Worm (Caenorhabditis elegans): Measurements from ENCODE around the gene F31D5.7.

The F31D5.7 gene

DNA sequence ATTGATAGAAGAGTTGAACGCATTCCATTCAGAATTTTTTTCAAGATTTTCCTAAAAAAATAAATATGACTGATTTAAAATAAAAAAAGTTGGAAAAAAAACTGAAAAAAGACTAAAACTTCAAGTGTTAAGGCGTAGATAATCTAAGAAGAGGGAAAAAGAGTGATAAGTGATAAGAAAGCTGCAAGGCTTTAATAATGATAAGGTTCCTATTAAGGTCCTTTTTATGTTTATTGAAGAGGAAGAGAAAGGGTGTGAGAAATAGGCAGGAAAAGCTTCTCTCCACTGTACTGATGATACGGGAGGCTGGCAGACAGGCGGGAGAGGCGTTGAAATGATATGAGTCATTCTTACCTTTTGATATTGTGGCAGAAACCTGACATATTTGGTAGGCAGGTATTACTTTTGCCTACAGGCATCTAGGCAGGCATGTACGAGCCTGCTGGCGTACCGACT lies 7.5 kb upstream of the F31D5.7 start, which contains the start of gene mth-1:
Gene mth-1 (minus strand): TSS at position 51 of the 456 bp plus-strand sequence.
- TF ChIP-seq cey-2 (tag; optimal IDR thresholded peaks at IDR 0.05; ENCODE audit: borderline replicate concordance, insufficient read depth), result no peak
- no peak for TF ChIP-seq nhr-41 (GFP tag; IDR thresholded peaks at IDR 0.05)
- no peak for TF ChIP-seq arid-1 (GFP tag; conservative IDR thresholded peaks at IDR 0.05)
- TF ChIP-seq zfp-2 (tag; optimal IDR thresholded peaks at IDR 0.05), result no peak
- TF ChIP-seq nhr-48 (tag; optimal IDR thresholded peaks at IDR 0.05), result no peak
- TF ChIP-seq daf-12 (tag; optimal IDR thresholded peaks at IDR 0.05), result no peak
- TF ChIP-seq nhr-102 (tag; optimal IDR thresholded peaks at IDR 0.05), result no peak
- TF ChIP-seq lim-7 (GFP tag; IDR thresholded peaks at IDR 0.05), result no peak
- TF ChIP-seq pqm-1 (tag; optimal IDR thresholded peaks at IDR 0.05), result peak; percentile 68
- no peak for TF ChIP-seq egl-43 (GFP tag; IDR thresholded peaks at IDR 0.05)
- TF ChIP-seq nhr-6 (tag; optimal IDR thresholded peaks at IDR 0.05), result no peak
- TF ChIP-seq dmd-6 (GFP tag; IDR thresholded peaks at IDR 0.05), result peak; percentile 29; the same call in 1 of the 2 replicates
- TF ChIP-seq rbr-2 (tag; optimal IDR thresholded peaks at IDR 0.05), result no peak
- no peak for TF ChIP-seq duxl-1 (tag; optimal IDR thresholded peaks at IDR 0.05; ENCODE audit: poor library complexity)
- no peak for TF ChIP-seq ama-1 (optimal IDR thresholded peaks at IDR 0.05)
- no peak for TF ChIP-seq lin-38 (GFP tag; IDR thresholded peaks at IDR 0.05)
- TF ChIP-seq hlh-30 (tag; optimal IDR thresholded peaks at IDR 0.05; ENCODE audit: insufficient read depth), result no peak
- TF ChIP-seq nhr-76 (tag; optimal IDR thresholded peaks at IDR 0.05), result no peak
- TF ChIP-seq nhr-10 (tag; optimal IDR thresholded peaks at IDR 0.05), result no peak
- no peak for TF ChIP-seq unc-130 (GFP tag; optimal IDR thresholded peaks at IDR 0.05)
- peak; percentile 12 for TF ChIP-seq hlh-11 (tag; optimal IDR thresholded peaks at IDR 0.05)
- no peak for TF ChIP-seq daf-16 (GFP tag; optimal IDR thresholded peaks at IDR 0.05)
- peak; percentile 42 for TF ChIP-seq daf-16 (tag; optimal IDR thresholded peaks at IDR 0.05)
- TF ChIP-seq F26F4.8 (GFP tag; conservative IDR thresholded peaks at IDR 0.05), result no peak
- no peak for TF ChIP-seq fos-1 (tag; optimal IDR thresholded peaks at IDR 0.05)
- no peak for TF ChIP-seq T26A8.4 (GFP tag; IDR thresholded peaks at IDR 0.05)
- no peak for TF ChIP-seq ZK546.5 (tag; optimal IDR thresholded peaks at IDR 0.05)
- no peak for TF ChIP-seq vab-7 (GFP tag; IDR thresholded peaks at IDR 0.05)
- no peak for TF ChIP-seq F49E8.2 (tag; optimal IDR thresholded peaks at IDR 0.05; ENCODE audit: borderline replicate concordance)

DNA sequence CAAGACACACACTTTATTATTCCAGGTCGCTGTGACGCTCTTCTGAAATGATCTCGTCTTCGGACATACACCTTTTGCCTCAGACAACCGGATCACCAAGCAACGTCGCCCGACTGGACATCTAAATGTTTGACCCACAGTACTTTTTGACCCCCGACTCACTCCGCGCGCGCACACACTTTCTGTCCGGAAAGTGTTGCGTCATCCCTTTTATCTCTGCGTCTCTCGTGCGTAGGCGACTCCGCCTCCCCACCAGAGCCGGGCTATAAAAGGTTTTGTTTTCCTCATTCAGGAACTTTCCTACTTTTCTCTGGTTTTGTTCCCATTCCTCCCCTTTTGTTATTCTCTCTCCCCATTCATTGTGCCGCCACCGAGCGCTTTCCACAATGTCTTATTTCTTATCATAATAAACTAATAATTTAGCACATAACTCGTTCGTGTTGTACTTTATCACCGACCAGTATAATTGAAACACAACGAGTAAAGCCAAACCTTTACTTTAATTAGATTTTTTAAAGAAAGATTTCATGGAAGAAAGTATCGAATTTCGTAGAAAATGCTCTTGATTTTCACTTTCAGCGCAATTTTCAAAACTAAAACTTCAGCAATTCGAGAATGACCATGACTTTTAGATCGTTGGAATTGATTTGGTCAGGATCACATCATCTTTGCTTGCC lies 2.0 kb upstream of the F31D5.7 start, which contains the start of gene F31D5.6:
Gene F31D5.6 (plus strand): TSS at position 627 of the 677 bp plus-strand sequence.
- TF ChIP-seq Y75B8A.6 (GFP tag; IDR thresholded peaks at IDR 0.05) (no peak), ces-1 (GFP tag; optimal IDR thresholded peaks at IDR 0.05) (no peak), set-16 (GFP tag; IDR thresholded peaks at IDR 0.05) (no peak), nhr-11 (tag; optimal IDR thresholded peaks at IDR 0.05) (no peak), ceh-28 (tag; optimal IDR thresholded peaks at IDR 0.05) (no peak)

DNA sequence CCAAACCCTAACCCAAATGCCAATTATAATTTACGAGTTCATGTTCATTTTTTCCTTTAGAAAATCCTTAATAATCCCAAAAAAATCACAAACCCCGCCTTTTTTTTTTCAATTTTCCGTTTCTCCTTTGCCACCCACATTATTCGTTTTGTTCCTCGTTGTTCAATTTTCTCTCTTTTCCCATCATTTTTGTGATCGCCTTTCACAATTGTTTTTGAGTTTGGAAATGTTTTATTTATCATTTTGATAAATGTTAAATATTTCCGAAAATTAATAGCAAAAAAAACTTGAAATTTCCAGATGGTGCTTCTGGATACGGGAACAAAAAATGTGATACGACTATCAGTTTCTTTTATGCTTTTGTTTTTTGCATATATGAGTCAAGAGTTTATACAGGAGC lies 4.1 kb downstream of the F31D5.7 start, which contains the start of gene F31D5.2:
Gene F31D5.2 (plus strand): TSS at position 301 of the 400 bp plus-strand sequence.
- TF ChIP-seq lim-7 (GFP tag; IDR thresholded peaks at IDR 0.05) (no peak), mdl-1 (tag; optimal IDR thresholded peaks at IDR 0.05) (no peak), snpc-1.2 (GFP tag; IDR thresholded peaks at IDR 0.05) (no peak), unc-62 (GFP tag; optimal IDR thresholded peaks at IDR 0.05 in 1 of 2) (peak in 1 of 2 experiments; percentile 27), unc-62 (tag; optimal IDR thresholded peaks at IDR 0.05) (no peak), sdz-12 (GFP tag; optimal IDR thresholded peaks at IDR 0.05) (no peak), unc-130 (GFP tag; optimal IDR thresholded peaks at IDR 0.05) (no peak), lin-39 (tag; optimal IDR thresholded peaks at IDR 0.05) (no peak), hif-1 (tag; optimal IDR thresholded peaks at IDR 0.05) (no peak)

Data from whole organism, L4 larva.